Fruit fly (Drosophila melanogaster): ENCODE results near the gene Kul.
A peak's percentile ranks its signal among the peaks of the same experiment; 100 is the strongest.

Kul gene

DNA sequence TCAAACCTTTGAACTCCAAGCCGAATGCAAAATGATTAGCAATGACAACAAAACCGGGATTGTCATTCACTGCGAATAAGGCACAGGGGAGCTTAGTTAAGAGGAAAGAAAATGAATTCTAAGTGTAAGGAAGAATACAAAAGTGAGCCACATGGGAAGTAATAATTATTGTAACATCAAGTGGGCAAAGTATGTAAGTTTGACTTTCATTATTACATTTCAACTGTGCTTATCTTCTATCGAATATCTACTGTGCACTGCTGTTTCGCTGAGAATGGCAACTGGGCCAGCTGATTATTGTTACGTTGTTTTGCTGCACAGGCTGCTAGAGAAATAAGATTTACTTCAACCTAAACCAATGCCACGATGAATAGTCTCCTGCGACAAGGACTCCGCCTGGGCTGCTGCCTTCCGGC lies 11.1 kb downstream of the Kul start, which contains the start of the genes CG7601 and CIA30 (continued):
- peak; percentile 95 for TF ChIP-seq gsb-n (tag; optimal IDR thresholded peaks at IDR 0.05)
- TF ChIP-seq peb (GFP tag; IDR thresholded peaks at IDR 0.05) = peak; percentile 100
- peak; percentile 96 for TF ChIP-seq CG12391 (tag; optimal IDR thresholded peaks at IDR 0.05)
- peak; percentile 98 for TF ChIP-seq Dek (tag; optimal IDR thresholded peaks at IDR 0.05)
- peak; percentile 99 for TF ChIP-seq CG2678 (tag; optimal IDR thresholded peaks at IDR 0.05)
- peak; percentile 99 for TF ChIP-seq CG11696 (GFP tag; IDR thresholded peaks at IDR 0.05)
- TF ChIP-seq her (GFP tag; optimal IDR thresholded peaks at IDR 0.05) = peak; percentile 97
- TF ChIP-seq CG2889 (GFP tag; IDR thresholded peaks at IDR 0.05) = peak; percentile 99
- peak; percentile 99 for TF ChIP-seq CG7357 (GFP tag; IDR thresholded peaks at IDR 0.05)
- TF ChIP-seq toy (GFP tag; IDR thresholded peaks at IDR 0.05) = peak; percentile 99
- peak; percentile 100 for TF ChIP-seq ranshi (GFP tag; IDR thresholded peaks at IDR 0.05)
- peak; percentile 52; the same call in 2 of the 4 replicates for TF ChIP-seq Dll (GFP tag; IDR thresholded peaks at IDR 0.05; ENCODE audit: partially characterized antibody)
- peak; percentile 97 for TF ChIP-seq lbe (GFP tag; optimal IDR thresholded peaks at IDR 0.05)
- peak; percentile 98 for TF ChIP-seq ERR (GFP tag; optimal IDR thresholded peaks at IDR 0.05)
- TF ChIP-seq CG1024 (GFP tag; IDR thresholded peaks at IDR 0.05) = peak; percentile 99
- TF ChIP-seq CG10543 (GFP tag; optimal IDR thresholded peaks at IDR 0.05) = peak; percentile 98
- peak; percentile 98 for TF ChIP-seq Dad (GFP tag; optimal IDR thresholded peaks at IDR 0.05)
- TF ChIP-seq odd (GFP tag; optimal IDR thresholded peaks at IDR 0.05) = peak; percentile 89
- TF ChIP-seq CG15514 (GFP tag; optimal IDR thresholded peaks at IDR 0.05) = peak; percentile 93
- peak; percentile 99 for TF ChIP-seq Camta (GFP tag; optimal IDR thresholded peaks at IDR 0.05)
- TF ChIP-seq CG16779 (GFP tag; IDR thresholded peaks at IDR 0.05) = peak; percentile 100
- peak; percentile 100 for TF ChIP-seq ro (GFP tag; IDR thresholded peaks at IDR 0.05)
- TF ChIP-seq CG11093 (GFP tag; IDR thresholded peaks at IDR 0.05) = peak; percentile 100
- TF ChIP-seq CG12236 (GFP tag; optimal IDR thresholded peaks at IDR 0.05) = peak; percentile 96
- peak; percentile 98 for TF ChIP-seq CG4328 (GFP tag; optimal IDR thresholded peaks at IDR 0.05)
- peak; percentile 100 for TF ChIP-seq klu (GFP tag; IDR thresholded peaks at IDR 0.05)
- peak; percentile 93 for TF ChIP-seq Bdp1 (GFP tag; optimal IDR thresholded peaks at IDR 0.05)
- TF ChIP-seq scrt (GFP tag; optimal IDR thresholded peaks at IDR 0.05) = peak; percentile 94
- TF ChIP-seq CG10565 (GFP tag; optimal IDR thresholded peaks at IDR 0.05) = peak; percentile 96
- peak; percentile 98 for TF ChIP-seq Chrac-16 (GFP tag; optimal IDR thresholded peaks at IDR 0.05)
- peak; percentile 99 for TF ChIP-seq CG31224 (GFP tag; IDR thresholded peaks at IDR 0.05)
- peak; percentile 98 for TF ChIP-seq CG18599 (GFP tag; optimal IDR thresholded peaks at IDR 0.05)
- TF ChIP-seq CG8944 (GFP tag; optimal IDR thresholded peaks at IDR 0.05) = peak; percentile 99
- peak; percentile 91 for TF ChIP-seq CG17802 (tag; optimal IDR thresholded peaks at IDR 0.05)
- peak; percentile 98 for TF ChIP-seq CG9727 (GFP tag; optimal IDR thresholded peaks at IDR 0.05)
- peak; percentile 40 for TF ChIP-seq gfzf (GFP tag; optimal IDR thresholded peaks at IDR 0.05)
- TF ChIP-seq bsh (GFP tag; optimal IDR thresholded peaks at IDR 0.05) = peak; percentile 91 to 96
- peak; percentile 91 for TF ChIP-seq Hand (GFP tag; optimal IDR thresholded peaks at IDR 0.05)
- peak; percentile 96 for TF ChIP-seq PHDP (tag; optimal IDR thresholded peaks at IDR 0.05)
- peak; percentile 99 for TF ChIP-seq CG30403 (GFP tag; optimal IDR thresholded peaks at IDR 0.05)
- peak; percentile 20 for TF ChIP-seq Dp (GFP tag; optimal IDR thresholded peaks at IDR 0.05)
- peak; percentile 99 for TF ChIP-seq ham (GFP tag; IDR thresholded peaks at IDR 0.05)
- peak in 1 of 3 experiments; percentile 91 for TF ChIP-seq Stat92E (GFP tag; optimal IDR thresholded peaks at IDR 0.05)
- TF ChIP-seq Vsx1 (GFP tag; optimal IDR thresholded peaks at IDR 0.05) = peak; percentile 92
- peak; percentile 84 for TF ChIP-seq CG4707 (GFP tag; optimal IDR thresholded peaks at IDR 0.05)
- TF ChIP-seq Gsc (GFP tag; IDR thresholded peaks at IDR 0.05) = peak; percentile 100
- peak; percentile 100 for TF ChIP-seq sr (GFP tag; IDR thresholded peaks at IDR 0.05)
- TF ChIP-seq Bteb2 (GFP tag; optimal IDR thresholded peaks at IDR 0.05) = peak; percentile 97
- peak; percentile 100 for TF ChIP-seq zfh1 (GFP tag; IDR thresholded peaks at IDR 0.05)
- TF ChIP-seq NfI (GFP tag; optimal IDR thresholded peaks at IDR 0.05) = peak; percentile 97

All from whole organism, embryonic.